Fruit fly (Drosophila melanogaster) whole organism, embryonic: ENCODE results near the gene CG13894.

ENCODE experiments used
- ATbp ChIP-seq: fragments of 200-800 bp; sonication (Bioruptor generic); optimal IDR thresholded peaks from 2 replicates; lab custom pipeline; 2017; ENCODE audit warnings: missing biosample characterization, mild to moderate bottlenecking, missing genetic modification characterization, missing genetic modification reagents
- Ada2b ChIP-seq: fragments of 200-800 bp; sonication (Bioruptor generic); IDR thresholded peaks from 2 replicates; pipeline ENCODE4 v1.3.6; 2022; ENCODE audit warnings: missing biosample characterization, missing genetic modification characterization
- B-H2 ChIP-seq: fragments of 200-800 bp; sonication (Bioruptor generic); optimal IDR thresholded peaks from 2 replicates; lab custom pipeline; 2018; ENCODE audit warnings: missing biosample characterization, mild to moderate bottlenecking, missing genetic modification characterization
- CG11723 ChIP-seq: fragments of 200-800 bp; sonication (Bioruptor generic); optimal IDR thresholded peaks from 2 replicates; lab custom pipeline; 2017; ENCODE audit warnings: missing biosample characterization, mild to moderate bottlenecking, missing genetic modification characterization
- CG12071 ChIP-seq: fragments of 200-800 bp; sonication (Bioruptor generic); optimal IDR thresholded peaks from 3 replicates; lab custom pipeline; 2018; ENCODE audit warnings: missing biosample characterization, mild to moderate bottlenecking, missing genetic modification characterization
- CG12299 ChIP-seq: fragments of 200-800 bp; sonication (Bioruptor generic); optimal IDR thresholded peaks from 2 replicates; lab custom pipeline; 2018; ENCODE audit warnings: missing biosample characterization, mild to moderate bottlenecking, missing genetic modification characterization
- CG12744 ChIP-seq: fragments of 200-800 bp; sonication (Bioruptor generic); optimal IDR thresholded peaks from 2 replicates; lab custom pipeline; 2016; ENCODE audit warnings: missing biosample characterization, missing genetic modification characterization
- CG13287 ChIP-seq: fragments of 200-800 bp; sonication (Bioruptor generic); IDR thresholded peaks from 2 replicates; pipeline ENCODE4 v1.3.6; 2022; ENCODE audit warnings: missing biosample characterization, missing genetic modification characterization; ENCODE audit not compliant: partially characterized antibody
- CG13894 ChIP-seq: fragments of 200-800 bp; sonication (Bioruptor generic); optimal IDR thresholded peaks from 3 replicates; lab custom pipeline; 2018; ENCODE audit warnings: missing biosample characterization, mild to moderate bottlenecking, missing genetic modification characterization, moderate library complexity
- CG1603 ChIP-seq: fragments of 200-800 bp; sonication (Bioruptor generic); optimal IDR thresholded peaks from 2 replicates; lab custom pipeline; 2019; ENCODE audit warnings: missing biosample characterization, mild to moderate bottlenecking, missing genetic modification characterization, moderate library complexity
- CG1647 ChIP-seq: fragments of 200-800 bp; sonication (Bioruptor generic); optimal IDR thresholded peaks from 3 replicates; lab custom pipeline; 2016; ENCODE audit warnings: missing biosample characterization, missing genetic modification characterization
- CG16863 ChIP-seq: fragments of 200-800 bp; sonication (Bioruptor generic); optimal IDR thresholded peaks from 3 replicates; lab custom pipeline; 2016; ENCODE audit warnings: missing biosample characterization, missing genetic modification characterization
- CG17186 ChIP-seq: fragments of 200-800 bp; sonication (Bioruptor generic); optimal IDR thresholded peaks from 3 replicates; lab custom pipeline; 2017; ENCODE audit warnings: missing biosample characterization, missing genetic modification reagents, missing genetic modification characterization
- CG17359 ChIP-seq: fragments of 200-800 bp; sonication (Bioruptor generic); optimal IDR thresholded peaks from 3 replicates; lab custom pipeline; 2018; ENCODE audit warnings: missing biosample characterization, mild to moderate bottlenecking, missing genetic modification characterization, moderate library complexity
- CG2875 ChIP-seq: fragments of 200-800 bp; sonication (Bioruptor generic); optimal IDR thresholded peaks from 2 replicates; lab custom pipeline; 2017; ENCODE audit warnings: missing biosample characterization, mild to moderate bottlenecking, missing genetic modification characterization, missing genetic modification reagents
- CG31365 ChIP-seq: fragments of 200-800 bp; sonication (Bioruptor generic); optimal IDR thresholded peaks from 2 replicates; lab custom pipeline; 2018; ENCODE audit warnings: missing biosample characterization, mild to moderate bottlenecking, missing genetic modification characterization
- CG4707 ChIP-seq: fragments of 200-800 bp; sonication (Bioruptor generic); optimal IDR thresholded peaks from 2 replicates; lab custom pipeline; 2018; ENCODE audit warnings: missing biosample characterization, mild to moderate bottlenecking, missing genetic modification characterization, moderate library complexity
- CG4730 ChIP-seq: fragments of 200-800 bp; sonication (Bioruptor generic); IDR thresholded peaks from 2 replicates; pipeline ENCODE4 v1.3.6; 2022; ENCODE audit warnings: missing biosample characterization, missing genetic modification characterization
- CG6689 ChIP-seq: fragments of 200-800 bp; sonication (Bioruptor generic); IDR thresholded peaks from 2 replicates; pipeline ENCODE4 v1.3.6; 2022; ENCODE audit warnings: missing biosample characterization, missing genetic modification characterization
- CG7839 ChIP-seq: fragments of 200-800 bp; sonication (Bioruptor generic); optimal IDR thresholded peaks from 3 replicates; lab custom pipeline; 2018; ENCODE audit warnings: missing biosample characterization, mild to moderate bottlenecking, missing genetic modification characterization, moderate library complexity
- CG8388 ChIP-seq: fragments of 200-800 bp; sonication (Bioruptor generic); optimal IDR thresholded peaks from 2 replicates; lab custom pipeline; 2019; ENCODE audit warnings: missing biosample characterization, mild to moderate bottlenecking, missing genetic modification characterization, moderate library complexity
- CG9215 ChIP-seq: fragments of 200-800 bp; sonication (Bioruptor generic); IDR thresholded peaks from 2 replicates; pipeline ENCODE4 v1.3.6; 2022; ENCODE audit warnings: missing biosample characterization, missing genetic modification characterization
- CTCF ChIP-seq: fragments of 200-800 bp; sonication (Bioruptor generic); optimal IDR thresholded peaks from 2 replicates; lab custom pipeline; 2017; ENCODE audit warnings: missing biosample characterization, mild to moderate bottlenecking, missing genetic modification characterization, moderate library complexity
- ERR ChIP-seq: fragments of 200-800 bp; sonication (Bioruptor generic); optimal IDR thresholded peaks from 2 replicates; lab custom pipeline; 2016; ENCODE audit warnings: missing biosample characterization, missing genetic modification characterization
- H2.0 ChIP-seq: fragments of 200-800 bp; sonication (Bioruptor generic); IDR thresholded peaks from 2 replicates; pipeline ENCODE4 v1.3.6; 2022; ENCODE audit warnings: missing biosample characterization, missing genetic modification characterization
- HLH4C ChIP-seq: fragments of 200-800 bp; sonication (Bioruptor generic); IDR thresholded peaks from 3 replicates; pipeline ENCODE4 v1.3.6; 2022; ENCODE audit warnings: missing biosample characterization, missing genetic modification characterization; ENCODE audit not compliant: partially characterized antibody
- Hand ChIP-seq: fragments of 200-800 bp; sonication (Bioruptor generic); optimal IDR thresholded peaks from 2 replicates; lab custom pipeline; 2017; ENCODE audit warnings: mild to moderate bottlenecking, missing biosample characterization, missing genetic modification reagents, missing genetic modification characterization
- Hr51 ChIP-seq, 2 experiments: fragments of 200-800 bp; sonication (Bioruptor generic); optimal IDR thresholded peaks; 2 replicates in 1 of 2; 3 replicates in 1 of 2; lab custom pipeline; 2016 to 2018; ENCODE audit warnings: missing biosample characterization in 2 of 2, missing genetic modification characterization in 2 of 2, mild to moderate bottlenecking in 1 of 2, moderate library complexity in 1 of 2
- MTF-1 ChIP-seq: fragments of 200-800 bp; sonication (Bioruptor generic); optimal IDR thresholded peaks from 2 replicates; lab custom pipeline; 2018; ENCODE audit warnings: missing biosample characterization, mild to moderate bottlenecking, missing genetic modification characterization, borderline replicate concordance
- Meics ChIP-seq: fragments of 200-800 bp; sonication (Bioruptor generic); optimal IDR thresholded peaks from 2 replicates; lab custom pipeline; 2017; ENCODE audit warnings: missing biosample characterization, mild to moderate bottlenecking, missing genetic modification characterization
- Pdp1 ChIP-seq, 2 experiments: fragments of 200-800 bp; sonication (Bioruptor generic); optimal IDR thresholded peaks; 3 replicates each; lab custom pipeline; 2016; ENCODE audit warnings: missing biosample characterization in 2 of 2, missing genetic modification characterization in 2 of 2, mild to moderate bottlenecking in 1 of 2, moderate library complexity in 1 of 2
- Scr ChIP-seq: fragments of 200-800 bp; sonication (Bioruptor generic); IDR thresholded peaks from 2 replicates; pipeline ENCODE4 v1.3.6; 2022; ENCODE audit warnings: missing biosample characterization, missing genetic modification characterization; ENCODE audit not compliant: partially characterized antibody
- Six4 ChIP-seq: fragments of 200-800 bp; sonication (Bioruptor generic); optimal IDR thresholded peaks from 2 replicates; lab custom pipeline; 2016; ENCODE audit warnings: missing biosample characterization, missing genetic modification characterization
- Sox100B ChIP-seq: fragments of 200-800 bp; sonication (Bioruptor generic); optimal IDR thresholded peaks from 3 replicates; lab custom pipeline; 2018; ENCODE audit warnings: missing biosample characterization, mild to moderate bottlenecking, missing genetic modification characterization
- Sry-δ ChIP-seq: fragments of 200-800 bp; sonication (Bioruptor generic); optimal IDR thresholded peaks from 2 replicates; lab custom pipeline; 2016; ENCODE audit warnings: missing biosample characterization, missing genetic modification characterization
- Ssrp ChIP-seq: fragments of 200-800 bp; sonication (Bioruptor generic); optimal IDR thresholded peaks from 2 replicates; lab custom pipeline; 2018; ENCODE audit warnings: missing biosample characterization, mild to moderate bottlenecking, missing genetic modification characterization, moderate library complexity
- TFAM ChIP-seq: fragments of 200-800 bp; sonication (Bioruptor generic); optimal IDR thresholded peaks from 2 replicates; lab custom pipeline; 2017; ENCODE audit warnings: missing biosample characterization, missing genetic modification characterization, inconsistent platforms
- Vsx1 ChIP-seq: fragments of 200-800 bp; sonication (Bioruptor generic); optimal IDR thresholded peaks from 2 replicates; lab custom pipeline; 2017; ENCODE audit warnings: missing biosample characterization, mild to moderate bottlenecking, missing genetic modification characterization, missing genetic modification reagents
- ase ChIP-seq: fragments of 200-800 bp; sonication (Bioruptor generic); IDR thresholded peaks from 3 replicates; pipeline ENCODE4 v1.3.6; 2022; ENCODE audit warnings: missing biosample characterization, missing genetic modification characterization
- bab2 ChIP-seq: fragments of 200-800 bp; sonication (Bioruptor generic); optimal IDR thresholded peaks from 2 replicates; lab custom pipeline; 2016; ENCODE audit warnings: missing biosample characterization, missing genetic modification characterization
- chm ChIP-seq: fragments of 200-800 bp; sonication (Bioruptor generic); IDR thresholded peaks from 2 replicates; pipeline ENCODE4 v1.3.6; 2022; ENCODE audit warnings: missing biosample characterization, missing genetic modification characterization
- danr ChIP-seq: fragments of 200-800 bp; sonication (Bioruptor generic); IDR thresholded peaks from 2 replicates; pipeline ENCODE4 v1.3.6; 2022; ENCODE audit warnings: missing biosample characterization, missing genetic modification characterization
- dmrt99B ChIP-seq: fragments of 200-800 bp; sonication (Bioruptor generic); optimal IDR thresholded peaks from 2 replicates; lab custom pipeline; 2018; ENCODE audit warnings: missing biosample characterization, mild to moderate bottlenecking, missing genetic modification characterization, moderate library complexity
- lmd ChIP-seq: fragments of 200-800 bp; sonication (Bioruptor generic); IDR thresholded peaks from 2 replicates; pipeline ENCODE4 v1.3.6; 2022; ENCODE audit warnings: missing biosample characterization, missing genetic modification characterization
- org-1 ChIP-seq: fragments of 200-800 bp; sonication (Bioruptor generic); optimal IDR thresholded peaks from 2 replicates; lab custom pipeline; 2017; ENCODE audit warnings: missing biosample characterization, missing genetic modification characterization
- pb ChIP-seq: fragments of 200-800 bp; sonication (Bioruptor generic); optimal IDR thresholded peaks from 3 replicates; lab custom pipeline; 2016; ENCODE audit warnings: missing biosample characterization, missing genetic modification characterization
- sr ChIP-seq: fragments of 200-800 bp; sonication (Bioruptor generic); IDR thresholded peaks from 3 replicates; pipeline ENCODE4 v1.3.6; 2022; ENCODE audit warnings: missing biosample characterization, missing genetic modification characterization
- tio ChIP-seq: fragments of 200-800 bp; sonication (Bioruptor generic); optimal IDR thresholded peaks from 2 replicates; lab custom pipeline; 2017; ENCODE audit warnings: missing biosample characterization, missing genetic modification characterization, inconsistent platforms
- usp ChIP-seq: fragments of >200 bp; optimal IDR thresholded peaks from 2 replicates; lab custom pipeline; 2017; ENCODE audit warnings: missing biosample characterization, missing genetic modification characterization

Gene CG13894

dm6 chr3L:644111-644718 lies 54.7 kb downstream of the CG13894 start (continued):
- TF ChIP-seq CG31365 (tag; lab: Kevin White, UChicago) (peak; percentile 67), CG6689 (GFP tag; lab: Robert Waterston, UW) (peak; percentile 90), CG16863 (GFP tag; lab: Kevin White, UChicago) (peak; percentile 91), TFAM (GFP tag; lab: Kevin White, UChicago) (peak; percentile 60), CG4707 (GFP tag; lab: Kevin White, UChicago) (peak; percentile 83), ase (GFP tag; lab: Robert Waterston, UW) (peak; percentile 85), CG12299 (peak; percentile 72), sr (GFP tag; lab: Robert Waterston, UW) (peak; percentile 73; the same call in 2 of the 3 replicates), Ada2b (peak; percentile 89), CG1647 (GFP tag; lab: Kevin White, UChicago) (peak; percentile 75), CG4730 (GFP tag; lab: Robert Waterston, UW) (peak; percentile 70), CG1603 (tag; lab: Kevin White, UChicago) (peak; percentile 95), CG8388 (peak; percentile 85), MTF-1 (peak; percentile 83), usp (GFP tag; lab: Kevin White, UChicago) (no peak), Ssrp (tag; lab: Kevin White, UChicago) (peak; percentile 87), Hand (GFP tag; lab: Kevin White, UChicago) (peak; percentile 19), CG13894 (tag; lab: Kevin White, UChicago) (no peak), dmrt99B (tag; lab: Kevin White, UChicago) (peak; percentile 94), Meics (GFP tag; lab: Kevin White, UChicago) (peak; percentile 72), bab2 (GFP tag; lab: Kevin White, UChicago) (peak; percentile 85), CTCF (peak; percentile 53), org-1 (peak; percentile 84), B-H2 (no peak), CG9215 (GFP tag; lab: Robert Waterston, UW) (peak; percentile 60; the same call in 1 of the 2 replicates), CG2875 (GFP tag; lab: Kevin White, UChicago) (peak; percentile 92), danr (GFP tag; lab: Robert Waterston, UW) (peak; percentile 35; the same call in 1 of the 2 replicates), H2.0 (GFP tag; lab: Robert Waterston, UW) (peak; percentile 84), ERR (GFP tag; lab: Kevin White, UChicago) (peak; percentile 71), Hr51 (GFP tag; optimal IDR thresholded peaks at IDR 0.05; lab: Kevin White, UChicago) (peak; percentile 47 to 89), Sry-δ (GFP tag; lab: Kevin White, UChicago) (peak; percentile 55), Sox100B (GFP tag; lab: Kevin White, UChicago) (peak; percentile 82), Pdp1 (GFP tag; optimal IDR thresholded peaks at IDR 0.05; lab: Kevin White, UChicago) (peak; percentile 82 to 91), CG11723 (GFP tag; lab: Kevin White, UChicago) (peak; percentile 83), pb (peak; percentile 66), Scr (GFP tag; lab: Robert Waterston, UW) (no peak), CG12744 (peak; percentile 70), tio (GFP tag; lab: Kevin White, UChicago) (no peak), Six4 (peak; percentile 76), lmd (peak; percentile 81), CG17359 (tag; lab: Kevin White, UChicago) (peak; percentile 95), HLH4C (GFP tag; lab: Robert Waterston, UW) (no peak), CG12071 (GFP tag; lab: Kevin White, UChicago) (peak; percentile 90), Vsx1 (GFP tag; lab: Kevin White, UChicago) (peak; percentile 75), chm (GFP tag; lab: Robert Waterston, UW) (peak; percentile 86), CG7839 (tag; lab: Kevin White, UChicago) (peak; percentile 86), ATbp (GFP tag; lab: Kevin White, UChicago) (peak; percentile 93), CG17186 (GFP tag; lab: Kevin White, UChicago) (peak; percentile 68), CG13287 (GFP tag; lab: Robert Waterston, UW) (no peak)
